Fruit fly (Drosophila melanogaster) whole organism, embryonic: ENCODE results near the gene eIF4E5.

Experiments used
- Awh ChIP-seq: fragments of 200-800 bp; sonication (Bioruptor generic); IDR thresholded peaks from 2 replicates; pipeline ENCODE4, ENCODE4 v1.3.6; 2022; ENCODE audit warnings: missing biosample characterization, missing genetic modification characterization
- CG10267 ChIP-seq: fragments of 200-800 bp; sonication (Bioruptor generic); optimal IDR thresholded peaks from 2 replicates; lab custom pipeline; 2018; ENCODE audit warnings: missing biosample characterization, mild to moderate bottlenecking, missing genetic modification characterization, moderate library complexity
- CG10543 ChIP-seq: fragments of 200-800 bp; sonication (Bioruptor generic); optimal IDR thresholded peaks from 3 replicates; lab custom pipeline; 2017; ENCODE audit warnings: missing biosample characterization, mild to moderate bottlenecking, missing genetic modification characterization, moderate library complexity
- CG12155 ChIP-seq: fragments of 200-800 bp; sonication (Bioruptor generic); optimal IDR thresholded peaks from 3 replicates; lab custom pipeline; 2016; ENCODE audit warnings: missing biosample characterization, missing genetic modification characterization
- CG14965 ChIP-seq: fragments of 200-800 bp; sonication (Bioruptor generic); optimal IDR thresholded peaks from 2 replicates; lab custom pipeline; 2016; ENCODE audit warnings: missing biosample characterization, missing genetic modification characterization, borderline replicate concordance
- CG17385 ChIP-seq: fragments of 200-800 bp; sonication (Bioruptor generic); optimal IDR thresholded peaks from 3 replicates; lab custom pipeline; 2018; ENCODE audit warnings: missing biosample characterization, mild to moderate bottlenecking, missing genetic modification characterization
- CG17568 ChIP-seq: fragments of 200-800 bp; sonication (Bioruptor generic); optimal IDR thresholded peaks from 2 replicates; lab custom pipeline; 2018; ENCODE audit warnings: missing biosample characterization, mild to moderate bottlenecking, missing genetic modification characterization, moderate library complexity
- CG17612 ChIP-seq: fragments of 200-800 bp; sonication (Bioruptor generic); IDR thresholded peaks from 2 replicates; pipeline ENCODE4 v1.3.6; 2022; ENCODE audit warnings: missing biosample characterization, missing genetic modification characterization
- CG17912 ChIP-seq: fragments of 200-800 bp; sonication (Bioruptor generic); optimal IDR thresholded peaks from 2 replicates; lab custom pipeline; 2018; ENCODE audit warnings: missing biosample characterization, mild to moderate bottlenecking, missing genetic modification characterization
- CG18011 ChIP-seq: fragments of 200-800 bp; sonication (Bioruptor generic); optimal IDR thresholded peaks from 2 replicates; lab custom pipeline; 2017; ENCODE audit warnings: missing biosample characterization, missing genetic modification characterization, mild to moderate bottlenecking, moderate library complexity, missing genotype
- CG2129 ChIP-seq: fragments of 200-800 bp; sonication (Bioruptor generic); IDR thresholded peaks from 2 replicates; pipeline ENCODE4 v1.3.6; 2022; ENCODE audit warnings: missing biosample characterization, missing genetic modification characterization; ENCODE audit not compliant: partially characterized antibody
- CG32772 ChIP-seq: fragments of 200-800 bp; sonication (Bioruptor generic); IDR thresholded peaks from 2 replicates; pipeline ENCODE4 v1.3.6; 2022; ENCODE audit warnings: missing biosample characterization, missing genetic modification characterization
- CG3838 ChIP-seq: fragments of 200-800 bp; sonication (Bioruptor generic); optimal IDR thresholded peaks from 3 replicates; lab custom pipeline; 2016; ENCODE audit warnings: missing biosample characterization, missing genetic modification characterization
- CG6254 ChIP-seq: fragments of 200-800 bp; sonication (Bioruptor generic); optimal IDR thresholded peaks from 3 replicates; lab custom pipeline; 2017; ENCODE audit warnings: mild to moderate bottlenecking, missing biosample characterization, missing genetic modification reagents, missing genetic modification characterization
- CG7357 ChIP-seq: fragments of 200-800 bp; sonication (Bioruptor generic); IDR thresholded peaks from 3 replicates; pipeline ENCODE4 v1.3.6; 2022; ENCODE audit warnings: missing biosample characterization, missing genetic modification characterization
- CG9817 ChIP-seq: fragments of 200-800 bp; sonication (Bioruptor generic); optimal IDR thresholded peaks from 2 replicates; lab custom pipeline; 2018; ENCODE audit warnings: missing biosample characterization, mild to moderate bottlenecking, missing genetic modification characterization, moderate library complexity
- Ets97D ChIP-seq: fragments of 200-800 bp; sonication (Bioruptor generic); optimal IDR thresholded peaks from 3 replicates; lab custom pipeline; 2016; ENCODE audit warnings: missing biosample characterization, missing genetic modification characterization
- Kr ChIP-seq: fragments of 200-800 bp; sonication (Bioruptor generic); optimal IDR thresholded peaks from 2 replicates; lab custom pipeline; 2017; ENCODE audit warnings: missing biosample characterization, mild to moderate bottlenecking, missing genetic modification characterization
- Max ChIP-seq: fragments of 200-800 bp; sonication (Bioruptor generic); optimal IDR thresholded peaks from 2 replicates; lab custom pipeline; 2016; ENCODE audit warnings: missing biosample characterization, mild to moderate bottlenecking, missing genetic modification characterization
- Sox100B ChIP-seq: fragments of 200-800 bp; sonication (Bioruptor generic); optimal IDR thresholded peaks from 3 replicates; lab custom pipeline; 2018; ENCODE audit warnings: missing biosample characterization, mild to moderate bottlenecking, missing genetic modification characterization
- Spps ChIP-seq: fragments of 200-800 bp; sonication (Bioruptor generic); optimal IDR thresholded peaks from 2 replicates; lab custom pipeline; 2018; ENCODE audit warnings: missing biosample characterization, mild to moderate bottlenecking, missing genetic modification characterization
- Taf1 ChIP-seq: fragments of 200-800 bp; sonication (Bioruptor generic); IDR thresholded peaks from 2 replicates; pipeline ENCODE4 v1.3.6; 2022; ENCODE audit warnings: missing biosample characterization, missing genetic modification characterization
- Usf ChIP-seq: fragments of 200-800 bp; sonication (Bioruptor generic); optimal IDR thresholded peaks from 2 replicates; lab custom pipeline; 2017; ENCODE audit warnings: missing genotype, missing biosample characterization, missing genetic modification characterization
- ato ChIP-seq: fragments of 200-800 bp; sonication (Bioruptor generic); IDR thresholded peaks from 2 replicates; pipeline ENCODE4 v1.3.6; 2022; ENCODE audit warnings: missing biosample characterization, missing genetic modification characterization; ENCODE audit not compliant: partially characterized antibody
- btn ChIP-seq: fragments of 200-800 bp; sonication (Bioruptor generic); optimal IDR thresholded peaks from 2 replicates; lab custom pipeline; 2016; ENCODE audit warnings: missing biosample characterization, missing genetic modification characterization
- danr ChIP-seq: fragments of 200-800 bp; sonication (Bioruptor generic); IDR thresholded peaks from 2 replicates; pipeline ENCODE4 v1.3.6; 2022; ENCODE audit warnings: missing biosample characterization, missing genetic modification characterization
- disco-r ChIP-seq: fragments of 200-800 bp; sonication (Bioruptor generic); optimal IDR thresholded peaks from 2 replicates; lab custom pipeline; 2016; ENCODE audit warnings: missing biosample characterization, missing genetic modification characterization
- en ChIP-seq: fragments of 200-800 bp; sonication (Bioruptor generic); optimal IDR thresholded peaks from 2 replicates; lab custom pipeline; 2016; ENCODE audit warnings: missing biosample characterization, missing genetic modification characterization
- fd3F ChIP-seq: fragments of 200-800 bp; sonication (Bioruptor generic); optimal IDR thresholded peaks from 2 replicates; lab custom pipeline; 2018; ENCODE audit warnings: missing biosample characterization, mild to moderate bottlenecking, missing genetic modification characterization, moderate library complexity
- gt ChIP-seq: fragments of 200-800 bp; sonication (Bioruptor generic); IDR thresholded peaks from 2 replicates; pipeline ENCODE4 v1.3.6; 2022; ENCODE audit warnings: missing biosample characterization, missing genetic modification characterization
- her ChIP-seq: fragments of 200-800 bp; sonication (Bioruptor generic); optimal IDR thresholded peaks from 2 replicates; lab custom pipeline; 2016; ENCODE audit warnings: missing biosample characterization, missing genetic modification characterization
- hkb ChIP-seq, 2 experiments: fragments of 200-800 bp in 1 of 2; fragments of >200 bp in 1 of 2; sonication (Bioruptor generic) in 1 of 2; IDR thresholded peaks in 1 of 2; optimal IDR thresholded peaks in 1 of 2; 2 replicates each; pipeline versions ENCODE4 v1.3.6 to Lab custom; 2017 to 2022; ENCODE audit warnings: missing biosample characterization in 1 of 2, missing genetic modification characterization in 1 of 2
- inv ChIP-seq: fragments of 200-800 bp; sonication (Bioruptor generic); IDR thresholded peaks from 2 replicates; pipeline ENCODE4 v1.3.6; 2022; ENCODE audit warnings: missing biosample characterization, missing genetic modification characterization; ENCODE audit not compliant: partially characterized antibody
- kay ChIP-seq: fragments of 200-800 bp; sonication (Bioruptor generic); optimal IDR thresholded peaks from 2 replicates; lab custom pipeline; 2016; ENCODE audit warnings: missing biosample characterization, missing genetic modification characterization
- knrl ChIP-seq: fragments of 200-800 bp; sonication (Bioruptor generic); IDR thresholded peaks from 3 replicates; pipeline ENCODE4 v1.3.6; 2022; ENCODE audit warnings: missing biosample characterization, missing genetic modification characterization; ENCODE audit not compliant: partially characterized antibody
- lbe ChIP-seq: fragments of 200-800 bp; sonication (Bioruptor generic); optimal IDR thresholded peaks from 2 replicates; lab custom pipeline; 2016; ENCODE audit warnings: missing biosample characterization, mild to moderate bottlenecking, missing genetic modification characterization
- mirr ChIP-seq: fragments of 200-800 bp; sonication (Bioruptor generic); optimal IDR thresholded peaks from 3 replicates; lab custom pipeline; 2018; ENCODE audit warnings: missing biosample characterization, mild to moderate bottlenecking, missing genetic modification characterization
- peb ChIP-seq: fragments of 200-800 bp; sonication (Bioruptor generic); IDR thresholded peaks from 2 replicates; pipeline ENCODE4 v1.3.6; 2022; ENCODE audit warnings: missing biosample characterization, missing genetic modification characterization
- pfk ChIP-seq: fragments of 200-800 bp; sonication (Bioruptor generic); optimal IDR thresholded peaks from 2 replicates; lab custom pipeline; 2018; ENCODE audit warnings: missing biosample characterization, mild to moderate bottlenecking, missing genetic modification characterization, moderate library complexity
- psq ChIP-seq: fragments of 200-800 bp; sonication (Bioruptor generic); optimal IDR thresholded peaks from 2 replicates; lab custom pipeline; 2017; ENCODE audit warnings: missing biosample characterization, missing genetic modification characterization
- sisA ChIP-seq: fragments of 200-800 bp; sonication (Bioruptor generic); IDR thresholded peaks from 2 replicates; pipeline ENCODE4 v1.3.6; 2022; ENCODE audit warnings: missing biosample characterization, missing genetic modification characterization
- slbo ChIP-seq: fragments of 200-800 bp; sonication (Bioruptor generic); IDR thresholded peaks from 2 replicates; pipeline ENCODE4 v1.3.6; 2022; ENCODE audit warnings: missing biosample characterization, missing genetic modification characterization
- sob ChIP-seq: fragments of 200-800 bp; sonication (Bioruptor generic); IDR thresholded peaks from 2 replicates; pipeline ENCODE4 v1.3.6; 2022; ENCODE audit warnings: missing biosample characterization, missing genetic modification characterization
- stwl ChIP-seq: fragments of 200-800 bp; sonication (Bioruptor generic); optimal IDR thresholded peaks from 3 replicates; lab custom pipeline; 2018; ENCODE audit warnings: missing biosample characterization, mild to moderate bottlenecking, missing genetic modification characterization, moderate library complexity
- tup ChIP-seq: fragments of 200-800 bp; sonication (Bioruptor generic); optimal IDR thresholded peaks from 2 replicates; lab custom pipeline; 2016; ENCODE audit warnings: missing biosample characterization, mild to moderate bottlenecking, missing genetic modification characterization, moderate library complexity
- twi ChIP-seq: fragments of 200-800 bp; optimal IDR thresholded peaks from 2 replicates; lab custom pipeline; 2019; ENCODE audit warnings: missing biosample characterization, mild to moderate bottlenecking, missing genetic modification characterization, moderate library complexity
- unpg ChIP-seq: fragments of 200-800 bp; sonication (Bioruptor generic); optimal IDR thresholded peaks from 3 replicates; lab custom pipeline; 2018; ENCODE audit warnings: missing biosample characterization, mild to moderate bottlenecking, missing genetic modification characterization, moderate library complexity
- wor ChIP-seq: fragments of 200-800 bp; sonication (Bioruptor generic); IDR thresholded peaks from 2 replicates; pipeline ENCODE4 v1.3.6; 2022; ENCODE audit warnings: missing biosample characterization, missing genetic modification characterization
- zfh1 ChIP-seq: fragments of 200-800 bp; sonication (Bioruptor generic); IDR thresholded peaks from 3 replicates; pipeline ENCODE4 v1.3.6; 2022; ENCODE audit warnings: missing biosample characterization, missing genetic modification characterization

eIF4E5 gene

dm6 chr3L:7869715-7870387 lies 24.8 kb upstream of the eIF4E5 start (continued):
- peak; percentile 18 for TF ChIP-seq CG10267 (tag; lab: Kevin White, UChicago)
- TF ChIP-seq slbo (GFP tag; lab: Robert Waterston, UW): peak; percentile 33; the same call in 1 of the 2 replicates
- TF ChIP-seq Sox100B (GFP tag; lab: Kevin White, UChicago): peak; percentile 50
- no peak for TF ChIP-seq Kr
- TF ChIP-seq Ets97D (GFP tag; lab: Kevin White, UChicago): no peak
- no peak for TF ChIP-seq CG2129 (GFP tag; lab: Robert Waterston, UW)
- TF ChIP-seq Awh: peak; percentile 52; the same call in 1 of the 2 replicates
- no peak for TF ChIP-seq kay
- TF ChIP-seq CG17612 (GFP tag; lab: Robert Waterston, UW): no peak
- no peak for TF ChIP-seq lbe
- no peak for TF ChIP-seq en (GFP tag; lab: Kevin White, UChicago)
- TF ChIP-seq pfk: no peak
- TF ChIP-seq CG9817 (tag; lab: Kevin White, UChicago): peak; percentile 8
- no peak for TF ChIP-seq CG18011 (GFP tag; lab: Kevin White, UChicago)
- peak; percentile 43; the same call in 1 of the 2 replicates for TF ChIP-seq CG32772 (GFP tag; lab: Robert Waterston, UW)
- TF ChIP-seq CG14965 (GFP tag; lab: Kevin White, UChicago): no peak
- TF ChIP-seq CG17385 (GFP tag; lab: Kevin White, UChicago): peak; percentile 63
- TF ChIP-seq fd3F (GFP tag; lab: Kevin White, UChicago): peak; percentile 18
- TF ChIP-seq wor (GFP tag; lab: Robert Waterston, UW): peak; percentile 41; the same call in 1 of the 2 replicates
- peak; percentile 44; the same call in 1 of the 3 replicates for TF ChIP-seq CG7357
- peak; percentile 42 for TF ChIP-seq unpg (GFP tag; lab: Kevin White, UChicago)
- TF ChIP-seq zfh1 (GFP tag; lab: Robert Waterston, UW): peak; percentile 38; the same call in 1 of the 3 replicates
- no peak for TF ChIP-seq gt (GFP tag; lab: Robert Waterston, UW)
- TF ChIP-seq knrl (GFP tag; lab: Robert Waterston, UW): no peak
- no peak for TF ChIP-seq psq (GFP tag; lab: Kevin White, UChicago)
- no peak for TF ChIP-seq stwl (tag; lab: Kevin White, UChicago)
- TF ChIP-seq ato: no peak
- TF ChIP-seq hkb (optimal IDR thresholded peaks at IDR 0.05; lab: Kevin White, UChicago): no peak
- peak; percentile 41; the same call in 1 of the 2 replicates for TF ChIP-seq hkb (GFP tag; IDR thresholded peaks at IDR 0.05; lab: Robert Waterston, UW)
- no peak for TF ChIP-seq CG12155 (GFP tag; lab: Kevin White, UChicago)
- no peak for TF ChIP-seq CG10543
- TF ChIP-seq CG17912 (GFP tag; lab: Kevin White, UChicago): no peak
- TF ChIP-seq her (GFP tag; lab: Kevin White, UChicago): no peak
- no peak for TF ChIP-seq CG17568 (GFP tag; lab: Kevin White, UChicago)
- no peak for TF ChIP-seq CG3838
- TF ChIP-seq disco-r: no peak
- TF ChIP-seq sisA (GFP tag; lab: Robert Waterston, UW): 0 out of 2 replicates have a peak, but pooled peaks have one; percentile 4
- TF ChIP-seq Max (GFP tag; lab: Kevin White, UChicago): no peak
- TF ChIP-seq twi (tag; lab: Kevin White, UChicago): no peak
- TF ChIP-seq Spps (tag; lab: Kevin White, UChicago): no peak
- TF ChIP-seq Taf1 (GFP tag; lab: Robert Waterston, UW): no peak
- no peak for TF ChIP-seq Usf (GFP tag; lab: Kevin White, UChicago)
- no peak for TF ChIP-seq btn (GFP tag; lab: Kevin White, UChicago)
- no peak for TF ChIP-seq tup (GFP tag; lab: Kevin White, UChicago)
- no peak for TF ChIP-seq mirr (GFP tag; lab: Kevin White, UChicago)
- TF ChIP-seq danr: no peak
- TF ChIP-seq CG6254: no peak
- TF ChIP-seq peb: no peak
- no peak for TF ChIP-seq sob (GFP tag; lab: Robert Waterston, UW)
- TF ChIP-seq inv (GFP tag; lab: Robert Waterston, UW): no peak
